Fruit fly (Drosophila melanogaster) whole organism, pupa: ENCODE measurements around the gene CG6885.

Experiments used
- CG10348 ChIP-seq: fragments of 200-800 bp; sonication (Bioruptor generic); IDR thresholded peaks from 2 replicates; pipeline ENCODE4 v1.3.6; 2022; ENCODE audit warnings: missing biosample characterization, missing genetic modification characterization
- CG12605 ChIP-seq: fragments of 200-800 bp; sonication (Bioruptor generic); IDR thresholded peaks from 2 replicates; pipeline ENCODE4 v1.3.6; 2022; ENCODE audit warnings: missing biosample characterization, missing genetic modification characterization
- CG13204 ChIP-seq: fragments of 200-800 bp; sonication (Bioruptor generic); optimal IDR thresholded peaks from 2 replicates; lab custom pipeline; 2018; ENCODE audit warnings: missing biosample characterization, mild to moderate bottlenecking, missing genetic modification characterization, moderate library complexity
- CG14655 ChIP-seq: fragments of 200-800 bp; sonication (Bioruptor generic); optimal IDR thresholded peaks from 3 replicates; lab custom pipeline; 2017; ENCODE audit warnings: mild to moderate bottlenecking, missing biosample characterization, missing genetic modification reagents, missing genetic modification characterization
- CG15710 ChIP-seq: fragments of 200-800 bp; sonication (Bioruptor generic); optimal IDR thresholded peaks from 2 replicates; lab custom pipeline; 2018; ENCODE audit warnings: missing biosample characterization, mild to moderate bottlenecking, missing genetic modification characterization, moderate library complexity
- CG17806 ChIP-seq: fragments of 200-800 bp; sonication (Bioruptor generic); optimal IDR thresholded peaks from 2 replicates; lab custom pipeline; 2018; ENCODE audit warnings: missing biosample characterization, mild to moderate bottlenecking, missing genetic modification characterization, moderate library complexity
- CG32121 ChIP-seq: fragments of 200-800 bp; sonication (Bioruptor generic); IDR thresholded peaks from 2 replicates; pipeline ENCODE4 v1.3.6; 2022; ENCODE audit warnings: missing biosample characterization, missing genetic modification characterization
- CG34367 ChIP-seq: fragments of 200-800 bp; sonication (Bioruptor generic); optimal IDR thresholded peaks from 2 replicates; lab custom pipeline; 2018; ENCODE audit warnings: missing biosample characterization, mild to moderate bottlenecking, missing genetic modification characterization
- CG4496 ChIP-seq: fragments of 200-800 bp; sonication (Bioruptor generic); IDR thresholded peaks from 3 replicates; pipeline ENCODE4 v1.3.6; 2022; ENCODE audit warnings: missing biosample characterization, missing genetic modification characterization
- CG8159 ChIP-seq: fragments of 200-800 bp; sonication (Bioruptor generic); optimal IDR thresholded peaks from 3 replicates; lab custom pipeline; 2018; ENCODE audit warnings: missing biosample characterization, mild to moderate bottlenecking, missing genetic modification characterization, moderate library complexity
- CG8301 ChIP-seq: fragments of 200-800 bp; sonication (Bioruptor generic); optimal IDR thresholded peaks from 2 replicates; lab custom pipeline; 2018; ENCODE audit warnings: missing biosample characterization, mild to moderate bottlenecking, missing genetic modification characterization
- CG9948 ChIP-seq: fragments of 200-800 bp; sonication (Bioruptor generic); optimal IDR thresholded peaks from 2 replicates; lab custom pipeline; 2018; ENCODE audit warnings: missing biosample characterization, mild to moderate bottlenecking, missing genetic modification characterization, moderate library complexity
- D1 ChIP-seq: fragments of 200-800 bp; sonication (Bioruptor generic); optimal IDR thresholded peaks from 2 replicates; lab custom pipeline; 2018; ENCODE audit warnings: missing biosample characterization, mild to moderate bottlenecking, missing genetic modification characterization, moderate library complexity
- EcR ChIP-seq: fragments of 200-800 bp; sonication (Bioruptor generic); optimal IDR thresholded peaks from 3 replicates; lab custom pipeline; 2019; ENCODE audit warnings: missing biosample characterization, missing genetic modification characterization, mild to moderate bottlenecking, moderate library complexity, missing genetic modification reagents
- Ets98B ChIP-seq: fragments of 200-800 bp; sonication (Bioruptor generic); IDR thresholded peaks from 2 replicates; pipeline ENCODE4 v1.3.6; 2022; ENCODE audit warnings: missing biosample characterization, missing genetic modification characterization
- Pif1A ChIP-seq: fragments of 200-800 bp; sonication (Bioruptor generic); optimal IDR thresholded peaks from 3 replicates; lab custom pipeline; 2016; ENCODE audit warnings: missing biosample characterization, missing genetic modification characterization
- Pif1B ChIP-seq: fragments of 200-800 bp; sonication (Bioruptor generic); optimal IDR thresholded peaks from 3 replicates; lab custom pipeline; 2016; ENCODE audit warnings: missing biosample characterization, missing genetic modification characterization
- Snoo ChIP-seq: fragments of 200-800 bp; sonication (Bioruptor generic); optimal IDR thresholded peaks from 3 replicates; lab custom pipeline; 2017; ENCODE audit warnings: missing biosample characterization, mild to moderate bottlenecking, missing genetic modification characterization, inconsistent platforms
- fd96Ca ChIP-seq: fragments of 200-800 bp; sonication (Bioruptor generic); IDR thresholded peaks from 3 replicates; pipeline ENCODE4 v1.3.6; 2022; ENCODE audit warnings: missing biosample characterization, missing genetic modification characterization
- gl ChIP-seq: fragments of 200-800 bp; sonication (Bioruptor generic); optimal IDR thresholded peaks from 2 replicates; lab custom pipeline; 2018; ENCODE audit warnings: missing biosample characterization, mild to moderate bottlenecking, missing genetic modification characterization
- rn ChIP-seq: fragments of 200-800 bp; sonication (Bioruptor generic); IDR thresholded peaks from 2 replicates; pipeline ENCODE4 v1.3.6; 2022; ENCODE audit warnings: missing biosample characterization, missing genetic modification characterization

CG6885 gene

DNA sequence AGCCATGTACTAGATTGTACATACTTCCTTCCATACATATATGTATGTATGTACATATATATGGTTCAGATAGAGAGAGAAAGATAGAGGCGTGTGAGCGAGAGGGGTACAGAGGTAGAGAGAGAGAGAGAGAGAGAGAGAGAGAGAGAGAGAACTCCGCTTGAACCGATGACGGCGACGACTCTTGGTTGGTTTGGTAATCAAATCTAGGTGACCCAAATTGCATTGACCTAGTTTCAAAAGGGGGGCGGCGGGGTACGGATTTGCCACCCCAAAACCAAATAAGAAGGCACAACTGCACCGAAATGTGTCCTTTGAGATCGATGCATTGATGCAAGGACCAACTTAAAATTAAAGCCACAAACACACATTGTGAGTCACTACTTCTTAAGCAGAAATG lies 43.6 kb downstream of the CG6885 start:
- TF ChIP-seq CG13204 (no peak), CG15710 (tag; lab: Kevin White, UChicago) (no peak), Pif1B (GFP tag; lab: Kevin White, UChicago) (no peak), CG9948 (no peak), fd96Ca (GFP tag; lab: Robert Waterston, UW) (no peak), EcR (GFP tag; lab: Kevin White, UChicago) (no peak), CG4496 (GFP tag; lab: Robert Waterston, UW) (no peak), CG10348 (GFP tag; lab: Robert Waterston, UW) (no peak), rn (GFP tag; lab: Robert Waterston, UW) (no peak), CG12605 (GFP tag; lab: Robert Waterston, UW) (no peak), CG14655 (GFP tag; lab: Kevin White, UChicago) (no peak), CG17806 (tag; lab: Kevin White, UChicago) (no peak), CG32121 (no peak)

- TF ChIP-seq CG15710 (tag; lab: Kevin White, UChicago): no peak
- peak; percentile 80 for TF ChIP-seq CG32121
- peak; percentile 43; the same call in 1 of the 3 replicates for TF ChIP-seq CG4496 (GFP tag; lab: Robert Waterston, UW)
- peak; percentile 77 for TF ChIP-seq fd96Ca (GFP tag; lab: Robert Waterston, UW)
- TF ChIP-seq rn (GFP tag; lab: Robert Waterston, UW): 0 out of 2 replicates have a peak, but pooled peaks have one; percentile 6
- peak; percentile 20; the same call in 1 of the 2 replicates for TF ChIP-seq CG12605 (GFP tag; lab: Robert Waterston, UW)
Measured at dm6 chr3L:18789203-18790018, 45.1 kb downstream of the CG6885 start.

dm6 chr3L:18790630-18791167 lies 46.4 kb downstream of the CG6885 start:
- TF ChIP-seq gl (tag; lab: Kevin White, UChicago) (peak; percentile 91), CG34367 (tag; lab: Kevin White, UChicago) (peak; percentile 77), rn (GFP tag; lab: Robert Waterston, UW) (peak; percentile 75), EcR (GFP tag; lab: Kevin White, UChicago) (no peak), CG32121 (peak; percentile 79), CG10348 (GFP tag; lab: Robert Waterston, UW) (no peak), CG13204 (peak; percentile 80), CG8301 (tag; lab: Kevin White, UChicago) (peak; percentile 71), CG14655 (GFP tag; lab: Kevin White, UChicago) (peak; percentile 81), CG12605 (GFP tag; lab: Robert Waterston, UW) (peak; percentile 96), D1 (tag; lab: Kevin White, UChicago) (no peak), CG8159 (peak; percentile 69), CG9948 (peak; percentile 53), Ets98B (GFP tag; lab: Robert Waterston, UW) (peak; percentile 81), Pif1B (GFP tag; lab: Kevin White, UChicago) (peak; percentile 27), Pif1A (peak; percentile 83), CG15710 (tag; lab: Kevin White, UChicago) (peak; percentile 66), Snoo (tag; lab: Kevin White, UChicago) (peak; percentile 36), CG4496 (GFP tag; lab: Robert Waterston, UW) (peak; percentile 89), CG17806 (tag; lab: Kevin White, UChicago) (peak; percentile 63), fd96Ca (GFP tag; lab: Robert Waterston, UW) (peak; percentile 71; the same call in 2 of the 3 replicates)
- TF ChIP-seq, all 21 proteins: peak for 18

DNA sequence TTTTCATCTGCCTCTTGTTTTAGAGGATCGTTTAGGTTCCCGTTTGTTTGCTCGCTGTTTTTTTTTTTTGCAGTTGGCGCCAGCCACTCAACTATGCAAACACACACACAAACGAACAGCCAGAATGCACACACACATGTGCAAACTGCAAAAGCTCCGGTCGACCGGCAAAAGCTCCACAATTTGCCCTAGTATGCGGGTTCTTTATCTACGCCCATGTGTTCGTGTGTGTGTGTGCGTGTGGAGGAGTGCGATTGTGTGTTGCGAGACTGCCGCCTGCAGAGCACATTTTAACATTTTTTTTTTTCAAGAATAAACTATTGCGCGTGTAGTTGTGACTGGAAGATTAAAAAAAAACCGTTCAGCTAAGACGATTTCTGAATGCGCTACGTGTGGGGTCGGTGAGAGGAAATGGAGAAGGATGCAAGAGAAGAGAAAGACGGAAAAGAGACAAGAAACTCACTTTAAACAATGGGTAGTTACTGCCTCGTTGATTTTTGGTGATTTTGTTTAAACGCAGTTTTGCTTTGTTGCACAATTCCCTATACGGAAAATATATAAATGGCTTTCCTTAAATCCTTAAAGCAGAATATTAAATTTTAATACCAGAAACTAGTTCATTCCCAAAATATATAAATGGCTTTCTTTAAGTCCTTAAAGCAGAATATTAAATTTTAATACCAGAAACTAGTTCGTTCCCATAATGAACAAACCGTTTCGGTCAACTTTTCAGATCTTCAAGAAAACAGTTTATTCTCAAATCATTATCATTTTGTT lies 47.1 kb downstream of the CG6885 start:
- TF ChIP-seq Ets98B (GFP tag; lab: Robert Waterston, UW): peak; percentile 48
- TF ChIP-seq EcR (GFP tag; lab: Kevin White, UChicago): peak; percentile 62
- peak; percentile 62 for TF ChIP-seq CG17806 (tag; lab: Kevin White, UChicago)
- TF ChIP-seq CG14655 (GFP tag; lab: Kevin White, UChicago): peak; percentile 55
- no peak for TF ChIP-seq CG10348 (GFP tag; lab: Robert Waterston, UW)
- peak; percentile 66 for TF ChIP-seq CG12605 (GFP tag; lab: Robert Waterston, UW)
- peak; percentile 72 for TF ChIP-seq CG15710 (tag; lab: Kevin White, UChicago)
- peak; percentile 35 for TF ChIP-seq Pif1A
- TF ChIP-seq gl (tag; lab: Kevin White, UChicago): peak; percentile 82
- TF ChIP-seq D1 (tag; lab: Kevin White, UChicago): no peak
- no peak for TF ChIP-seq rn (GFP tag; lab: Robert Waterston, UW)
- TF ChIP-seq CG4496 (GFP tag; lab: Robert Waterston, UW): peak; percentile 86
- no peak for TF ChIP-seq Snoo (tag; lab: Kevin White, UChicago)
- TF ChIP-seq Pif1B (GFP tag; lab: Kevin White, UChicago): peak; percentile 52
- TF ChIP-seq CG34367 (tag; lab: Kevin White, UChicago): peak; percentile 74
- TF ChIP-seq CG13204: peak; percentile 32
- peak; percentile 72 for TF ChIP-seq CG32121
- TF ChIP-seq CG9948: peak; percentile 48
- TF ChIP-seq CG8301 (tag; lab: Kevin White, UChicago): peak; percentile 34
- peak; percentile 70 for TF ChIP-seq CG8159
- peak; percentile 76; the same call in 2 of the 3 replicates for TF ChIP-seq fd96Ca (GFP tag; lab: Robert Waterston, UW)
